Worm (Caenorhabditis elegans) whole organism, midembryonic: ENCODE data around the gene dbl-1.

Experiments
- T22C8.4 ChIP-seq: fragments of 200-800 bp; sonication (Bioruptor generic); IDR thresholded peaks from 2 replicates; pipeline ENCODE4 v1.3.6; 2022; ENCODE audit warnings: missing genetic modification characterization, missing compliant biosample characterization
- flt-1 ChIP-seq: fragments of 200-800 bp; sonication (Bioruptor generic); IDR thresholded peaks from 2 replicates; pipeline ENCODE4 v1.3.6; 2022; ENCODE audit warnings: missing genetic modification characterization, missing compliant biosample characterization
- med-1 ChIP-seq: sonication (generic microtip); optimal IDR thresholded peaks from 2 replicates; lab custom pipeline; 2017; ENCODE audit warnings: missing genetic modification characterization, mild to moderate bottlenecking, missing compliant biosample characterization, antibody characterized with exemption, missing genetic modification reagents; ENCODE audit not compliant: insufficient read depth
- ref-1 ChIP-seq: fragments of 200-800 bp; sonication (Bioruptor generic); conservative IDR thresholded peaks from 2 replicates; pipeline ENCODE4 v1.3.6; 2022; ENCODE audit warnings: missing genetic modification reagents, missing genetic modification characterization, missing compliant biosample characterization
- ztf-29 ChIP-seq: fragments of 200-800 bp; sonication (Bioruptor generic); IDR thresholded peaks from 2 replicates; pipeline ENCODE4 v1.3.6; 2022; ENCODE audit warnings: missing genetic modification reagents, missing genetic modification characterization, missing compliant biosample characterization

DNA sequence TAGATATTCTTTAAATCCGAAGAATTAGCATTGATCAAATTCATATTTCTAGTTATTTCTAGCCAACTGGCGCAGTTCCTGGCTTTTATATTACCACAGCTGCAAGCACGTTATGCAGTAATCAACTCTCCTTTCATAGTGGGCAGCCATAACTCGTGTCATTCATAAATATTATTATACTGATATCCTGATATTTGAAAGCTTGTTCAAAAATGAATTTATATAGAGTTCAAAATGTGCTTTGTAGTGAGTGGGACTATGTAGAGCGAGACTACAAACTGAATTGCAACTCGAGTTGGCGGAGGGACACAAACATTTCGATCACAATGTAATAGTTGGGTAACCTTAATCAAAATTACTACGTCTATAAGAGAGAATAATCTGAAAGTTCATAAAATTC, 13.7 kb downstream of the dbl-1 start, which contains the start of gene srh-30:
- TF ChIP-seq ref-1 (GFP tag; lab: Robert Waterston, UW) (no peak), med-1 (no peak), ztf-29 (GFP tag; lab: Robert Waterston, UW) (no peak), T22C8.4 (no peak), flt-1 (no peak)
